Worm (Caenorhabditis elegans) whole organism, L2 larva: ENCODE measurements around the gene Y22D7AL.4.

Experiments
- C34F6.9 ChIP-seq: fragments of 150-350 bp; optimal IDR thresholded peaks from 2 replicates; lab custom pipeline; 2014; ENCODE audit warnings: missing biosample characterization, missing genetic modification characterization
- F13H6.1 ChIP-seq: sonication (generic microtip); optimal IDR thresholded peaks from 2 replicates; lab custom pipeline; 2016; ENCODE audit warnings: missing genetic modification characterization, missing compliant biosample characterization
- Y55F3AM.14 ChIP-seq: fragments of 200-800 bp; sonication (Bioruptor generic); optimal IDR thresholded peaks from 2 replicates; lab custom pipeline; 2018; ENCODE audit warnings: mild to moderate bottlenecking, missing genetic modification characterization, missing compliant biosample characterization
- ZK546.5 ChIP-seq: sonication (generic microtip); optimal IDR thresholded peaks from 2 replicates; lab custom pipeline; 2017; ENCODE audit warnings: missing biosample characterization, missing genetic modification characterization
- alr-1 ChIP-seq: fragments of 150-350 bp; optimal IDR thresholded peaks from 2 replicates; lab custom pipeline; 2014; ENCODE audit warnings: missing biosample characterization, missing genetic modification characterization
- aly-2 ChIP-seq: fragments of 150-350 bp; optimal IDR thresholded peaks from 2 replicates; lab custom pipeline; 2014; ENCODE audit warnings: missing biosample characterization, missing genetic modification characterization
- ama-1 ChIP-seq: fragments of 150-350 bp; optimal IDR thresholded peaks from 2 replicates; lab custom pipeline; 2018; ENCODE audit warnings: inconsistent platforms
- blmp-1 ChIP-seq: sonication (generic microtip); optimal IDR thresholded peaks from 2 replicates; lab custom pipeline; 2017; ENCODE audit warnings: missing genetic modification characterization, mild to moderate bottlenecking, missing compliant biosample characterization, antibody characterized with exemption, moderate library complexity; ENCODE audit not compliant: insufficient read depth
- ceh-16 ChIP-seq: fragments of 150-350 bp; optimal IDR thresholded peaks from 2 replicates; lab custom pipeline; 2014; ENCODE audit warnings: missing biosample characterization, missing genetic modification characterization
- crh-2 ChIP-seq: sonication (generic microtip); optimal IDR thresholded peaks from 2 replicates; lab custom pipeline; 2017; ENCODE audit warnings: missing biosample characterization, missing genetic modification characterization
- dmd-4 ChIP-seq: sonication (generic microtip); optimal IDR thresholded peaks from 2 replicates; lab custom pipeline; 2017; ENCODE audit warnings: missing biosample characterization, missing genetic modification characterization
- egl-27 ChIP-seq: sonication (generic microtip); optimal IDR thresholded peaks from 3 replicates; lab custom pipeline; 2017; ENCODE audit warnings: missing biosample characterization, missing genetic modification reagents, missing genetic modification characterization
- elt-1 ChIP-seq: fragments of 150-350 bp; optimal IDR thresholded peaks from 2 replicates; lab custom pipeline; 2014; ENCODE audit warnings: missing biosample characterization, missing genetic modification characterization
- elt-3 ChIP-seq: sonication (generic microtip); optimal IDR thresholded peaks from 2 replicates; lab custom pipeline; 2017; ENCODE audit warnings: missing biosample characterization, missing genetic modification characterization
- fos-1 ChIP-seq: fragments of 150-350 bp; optimal IDR thresholded peaks from 2 replicates; lab custom pipeline; 2014; ENCODE audit warnings: missing biosample characterization, missing genetic modification characterization
- gmeb-1 ChIP-seq: fragments of 150-350 bp; optimal IDR thresholded peaks from 2 replicates; lab custom pipeline; 2014; ENCODE audit warnings: missing biosample characterization, missing genetic modification characterization
- lin-11 ChIP-seq: fragments of 150-350 bp; sonication (generic microtip); optimal IDR thresholded peaks from 2 replicates; lab custom pipeline; 2014; ENCODE audit warnings: missing biosample characterization, missing genetic modification characterization, inconsistent platforms, mixed read lengths
- lin-13 ChIP-seq: fragments of 150-350 bp; optimal IDR thresholded peaks from 2 replicates; lab custom pipeline; 2014; ENCODE audit warnings: missing biosample characterization, missing genetic modification reagents, missing genetic modification characterization
- lin-39 ChIP-seq: fragments of 150-350 bp; optimal IDR thresholded peaks from 2 replicates; lab custom pipeline; 2014; ENCODE audit warnings: missing biosample characterization, missing genetic modification reagents, missing genetic modification characterization
- mab-5 ChIP-seq: fragments of 150-350 bp; optimal IDR thresholded peaks from 2 replicates; lab custom pipeline; 2014; ENCODE audit warnings: missing biosample characterization, missing genetic modification characterization
- mbf-1 ChIP-seq: sonication (generic microtip); optimal IDR thresholded peaks from 2 replicates; lab custom pipeline; 2017; ENCODE audit warnings: missing biosample characterization, missing genetic modification characterization
- nhr-10 ChIP-seq: sonication (generic microtip); optimal IDR thresholded peaks from 2 replicates; lab custom pipeline; 2017; ENCODE audit warnings: missing biosample characterization, missing genetic modification characterization
- nhr-11 ChIP-seq: fragments of 150-350 bp; optimal IDR thresholded peaks from 2 replicates; lab custom pipeline; 2014; ENCODE audit warnings: missing biosample characterization, missing genetic modification characterization
- nhr-12 ChIP-seq: fragments of 150-350 bp; optimal IDR thresholded peaks from 2 replicates; lab custom pipeline; 2014; ENCODE audit warnings: missing biosample characterization, missing genetic modification characterization
- nhr-129 ChIP-seq: fragments of 150-350 bp; optimal IDR thresholded peaks from 2 replicates; lab custom pipeline; 2014; ENCODE audit warnings: missing biosample characterization, missing genetic modification characterization
- nhr-21 ChIP-seq: fragments of 150-350 bp; optimal IDR thresholded peaks from 2 replicates; lab custom pipeline; 2014; ENCODE audit warnings: missing biosample characterization, missing genetic modification characterization
- nhr-23 ChIP-seq: fragments of 150-350 bp; optimal IDR thresholded peaks from 2 replicates; lab custom pipeline; 2014; ENCODE audit warnings: missing biosample characterization, missing genetic modification reagents, missing genetic modification characterization
- nhr-237 ChIP-seq: fragments of 150-350 bp; optimal IDR thresholded peaks from 2 replicates; lab custom pipeline; 2014; ENCODE audit warnings: missing biosample characterization, missing genetic modification characterization
- nhr-6 ChIP-seq: fragments of 150-350 bp; optimal IDR thresholded peaks from 2 replicates; lab custom pipeline; 2014; ENCODE audit warnings: missing biosample characterization, missing genetic modification characterization
- nhr-77 ChIP-seq: fragments of 150-350 bp; optimal IDR thresholded peaks from 2 replicates; lab custom pipeline; 2014; ENCODE audit warnings: missing biosample characterization, missing genetic modification characterization
- peb-1 ChIP-seq: fragments of 150-350 bp; optimal IDR thresholded peaks from 2 replicates; lab custom pipeline; 2014; ENCODE audit warnings: missing biosample characterization, missing genetic modification characterization
- sem-4 ChIP-seq: fragments of 150-350 bp; optimal IDR thresholded peaks from 2 replicates; lab custom pipeline; 2014; ENCODE audit warnings: missing biosample characterization, missing genetic modification reagents, missing genetic modification characterization
- skn-1 ChIP-seq: sonication (generic microtip); optimal IDR thresholded peaks from 2 replicates; lab custom pipeline; 2017; ENCODE audit warnings: missing biosample characterization, missing genetic modification characterization
- sma-9 ChIP-seq, 2 experiments: fragments of 150-350 bp in 1 of 2; sonication (generic microtip) in 1 of 2; optimal IDR thresholded peaks; 2 replicates each; lab custom pipeline; 2014 to 2016; ENCODE audit warnings: missing genetic modification characterization in 2 of 2, mild to moderate bottlenecking in 1 of 2, missing biosample characterization in 1 of 2, missing compliant biosample characterization in 1 of 2, missing genetic modification reagents in 1 of 2, moderate library complexity in 1 of 2
- snpc-4 ChIP-seq: fragments of 150-350 bp; optimal IDR thresholded peaks from 2 replicates; lab custom pipeline; 2014; ENCODE audit warnings: missing biosample characterization, missing genetic modification characterization
- unc-62 ChIP-seq: fragments of 150-350 bp; optimal IDR thresholded peaks from 2 replicates; lab custom pipeline; 2014; ENCODE audit warnings: missing biosample characterization, missing genetic modification reagents, missing genetic modification characterization
- zag-1 ChIP-seq: fragments of 150-350 bp; optimal IDR thresholded peaks from 2 replicates; lab custom pipeline; 2014; ENCODE audit warnings: missing biosample characterization, missing genetic modification characterization
- ztf-1 ChIP-seq: fragments of 200-800 bp; sonication (Bioruptor generic); conservative IDR thresholded peaks from 2 replicates; pipeline ENCODE4 v1.3.6; 2022; ENCODE audit warnings: missing genetic modification characterization, missing compliant biosample characterization
- ztf-11 ChIP-seq: sonication (generic microtip); optimal IDR thresholded peaks from 2 replicates; lab custom pipeline; 2017; ENCODE audit warnings: missing biosample characterization, missing genetic modification characterization
- ztf-4 ChIP-seq: fragments of 150-350 bp; optimal IDR thresholded peaks from 2 replicates; lab custom pipeline; 2014; ENCODE audit warnings: missing biosample characterization, missing genetic modification characterization

The Y22D7AL.4 gene

DNA sequence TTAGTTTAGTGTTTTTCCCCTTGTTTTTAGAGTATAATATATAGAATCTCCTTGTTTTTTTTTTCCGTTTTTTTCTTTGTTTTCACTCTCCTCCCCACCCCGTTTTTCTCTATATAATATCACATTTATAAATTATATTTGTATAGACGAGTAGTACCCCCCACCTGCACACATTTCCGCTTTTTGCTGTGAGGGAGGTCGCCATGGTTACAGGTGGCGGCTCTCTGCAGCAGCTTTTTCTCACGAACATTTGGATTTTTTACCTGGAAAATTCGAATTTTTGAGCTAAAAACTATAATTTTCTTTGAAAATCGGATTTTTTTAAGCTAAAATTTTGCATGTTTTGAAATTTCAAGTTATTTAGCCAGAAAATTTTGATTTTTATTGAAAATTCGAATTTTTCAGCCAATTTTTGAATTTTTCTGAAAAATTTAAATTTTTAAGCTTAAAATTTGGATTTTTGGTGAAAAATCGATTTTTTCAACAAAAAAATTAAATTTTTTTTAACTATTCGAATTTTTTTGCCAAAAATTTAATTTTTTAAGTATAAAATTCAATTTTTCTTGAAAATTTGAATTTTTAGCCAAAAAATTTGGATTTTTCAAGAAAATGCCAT lies 664 bp upstream of the Y22D7AL.4 start:
- TF ChIP-seq ztf-4 (tag; lab: Kevin White, UChicago) (peak; percentile 38), nhr-129 (tag; lab: Kevin White, UChicago) (no peak)

DNA sequence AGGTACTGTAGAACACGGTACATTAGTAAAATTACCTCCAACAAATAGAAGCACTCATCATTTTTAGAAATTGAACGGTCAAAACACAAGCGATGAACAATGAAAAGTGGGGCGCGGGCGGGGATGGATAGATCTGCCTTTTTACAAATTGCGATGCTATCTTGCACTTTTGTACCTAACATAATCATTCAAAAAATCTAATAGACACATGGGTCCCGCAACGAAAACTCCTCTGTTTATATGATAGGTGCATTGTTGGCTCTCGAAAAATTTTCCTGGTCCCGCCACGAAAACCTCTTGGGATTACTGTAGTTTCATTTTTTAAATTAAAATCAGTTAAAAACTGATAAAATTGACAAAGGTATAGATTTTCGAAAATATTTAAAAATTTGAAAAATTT lies 7.8 kb downstream of the Y22D7AL.4 start, which contains the start of gene Y22D7AL.11:
Gene Y22D7AL.11 (minus strand): TSS at position 101 of the 400 bp plus-strand sequence.
- TF ChIP-seq crh-2 (tag; lab: Kevin White, UChicago) (no peak), skn-1 (tag; lab: Kevin White, UChicago) (no peak), ZK546.5 (tag; lab: Kevin White, UChicago) (no peak), blmp-1 (tag; lab: Kevin White, UChicago) (no peak), mab-5 (no peak), nhr-12 (tag; lab: Kevin White, UChicago) (no peak), dmd-4 (tag; lab: Kevin White, UChicago) (no peak)

DNA sequence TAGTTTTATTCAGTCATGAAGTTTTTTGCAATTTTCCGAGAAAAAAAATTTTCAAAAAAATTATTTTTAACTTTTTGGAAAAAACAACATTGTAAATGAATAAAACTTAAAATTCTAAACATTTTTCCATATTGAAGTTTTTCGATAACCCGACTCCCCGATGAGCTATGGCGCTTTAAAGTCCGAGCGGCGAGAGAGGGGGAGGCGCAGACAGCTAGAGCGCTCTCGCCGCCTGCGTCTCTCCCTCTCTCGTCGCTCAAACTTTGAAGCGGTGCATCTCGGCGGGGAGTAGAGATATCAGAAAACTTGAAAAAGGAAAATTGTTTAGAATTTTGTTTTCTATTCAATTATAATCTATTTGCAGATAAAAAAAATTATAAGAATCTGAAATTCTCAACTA lies 11.9 kb downstream of the Y22D7AL.4 start:
- TF ChIP-seq dmd-4 (tag; lab: Kevin White, UChicago) (no peak), sem-4 (tag; lab: Kevin White, UChicago) (no peak), ztf-1 (GFP tag; lab: Robert Waterston, UW) (no peak), ama-1 (lab: Kevin White, UChicago) (no peak)

DNA sequence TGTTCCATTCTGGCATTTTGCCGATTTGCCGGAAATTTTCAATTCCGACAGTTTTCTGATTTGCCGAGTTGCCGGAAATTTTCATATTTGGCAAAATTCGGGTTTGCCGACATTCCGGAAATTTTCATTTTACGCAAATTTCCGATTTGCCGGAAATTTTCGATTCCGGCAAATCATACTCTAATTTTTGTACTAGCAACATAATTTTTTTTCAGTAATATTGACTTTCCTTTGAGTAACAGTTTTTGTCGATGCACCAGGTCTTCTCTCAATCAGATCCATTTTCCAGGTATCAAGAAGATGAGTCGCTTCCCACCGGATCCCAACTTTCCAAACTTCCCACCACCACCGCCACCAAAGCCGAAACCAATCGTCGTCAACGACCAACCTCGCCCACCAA lies 14.7 kb downstream of the Y22D7AL.4 start, which contains the start of gene Y22D7AL.3:
Gene Y22D7AL.3 (plus strand): TSS at position 301 of the 400 bp plus-strand sequence.
- TF ChIP-seq aly-2 = no peak
- no peak for TF ChIP-seq nhr-6 (tag; lab: Kevin White, UChicago)
- no peak for TF ChIP-seq nhr-10
- no peak for TF ChIP-seq nhr-11 (tag; lab: Kevin White, UChicago)
- TF ChIP-seq nhr-23 (tag; lab: Kevin White, UChicago) = no peak
- TF ChIP-seq peb-1 = no peak
- TF ChIP-seq ama-1 (lab: Kevin White, UChicago) = no peak
- TF ChIP-seq sem-4 (tag; lab: Kevin White, UChicago) = no peak
- no peak for TF ChIP-seq Y55F3AM.14 (GFP tag; lab: Kevin White, UChicago)
- no peak for TF ChIP-seq F13H6.1
- no peak for TF ChIP-seq elt-3 (tag; lab: Kevin White, UChicago)
- no peak for TF ChIP-seq egl-27 (tag; lab: Kevin White, UChicago)

DNA sequence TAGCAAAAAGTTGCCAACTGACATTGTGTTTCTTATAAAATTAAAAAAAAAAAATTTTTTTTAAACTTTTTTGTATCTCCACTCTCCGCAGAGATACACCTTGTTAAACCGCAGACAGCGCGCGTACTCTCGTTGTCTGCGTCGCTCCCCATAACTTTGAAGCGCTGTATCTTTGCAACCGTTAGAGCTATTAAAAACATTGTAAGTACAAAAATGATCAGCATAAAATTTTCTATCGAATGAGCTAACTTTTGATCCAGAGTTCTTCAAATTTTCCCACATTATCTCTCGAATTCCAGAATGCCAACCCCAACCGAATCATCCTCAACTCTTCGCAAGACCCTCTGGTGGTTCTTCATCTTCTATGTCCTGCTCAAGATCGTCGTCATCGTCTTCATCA lies 25.7 kb downstream of the Y22D7AL.4 start, which contains the start of gene Y22D7AL.1:
Gene Y22D7AL.1 (plus strand): TSS at position 301 of the 400 bp plus-strand sequence.
- no peak for TF ChIP-seq mab-5
- no peak for TF ChIP-seq ZK546.5 (tag; lab: Kevin White, UChicago)
- no peak for TF ChIP-seq skn-1 (tag; lab: Kevin White, UChicago)
- TF ChIP-seq unc-62 (GFP tag; lab: Kevin White, UChicago) = no peak
- no peak for TF ChIP-seq ztf-11 (tag; lab: Kevin White, UChicago)
- TF ChIP-seq C34F6.9 = no peak
- no peak for TF ChIP-seq nhr-77
- TF ChIP-seq nhr-11 (tag; lab: Kevin White, UChicago) = no peak
- TF ChIP-seq snpc-4 (tag; lab: Kevin White, UChicago) = no peak
- TF ChIP-seq nhr-21 (tag; lab: Kevin White, UChicago) = no peak
- no peak for TF ChIP-seq fos-1
- TF ChIP-seq lin-13 (GFP tag; lab: Kevin White, UChicago) = no peak
- TF ChIP-seq gmeb-1 (tag; lab: Kevin White, UChicago) = no peak
- no peak for TF ChIP-seq ama-1 (lab: Kevin White, UChicago)
- TF ChIP-seq ceh-16 (tag; lab: Kevin White, UChicago) = no peak
- no peak for TF ChIP-seq egl-27 (tag; lab: Kevin White, UChicago)
- no peak for TF ChIP-seq nhr-237 (tag; lab: Kevin White, UChicago)
- TF ChIP-seq ztf-4 (tag; lab: Kevin White, UChicago) = no peak

DNA sequence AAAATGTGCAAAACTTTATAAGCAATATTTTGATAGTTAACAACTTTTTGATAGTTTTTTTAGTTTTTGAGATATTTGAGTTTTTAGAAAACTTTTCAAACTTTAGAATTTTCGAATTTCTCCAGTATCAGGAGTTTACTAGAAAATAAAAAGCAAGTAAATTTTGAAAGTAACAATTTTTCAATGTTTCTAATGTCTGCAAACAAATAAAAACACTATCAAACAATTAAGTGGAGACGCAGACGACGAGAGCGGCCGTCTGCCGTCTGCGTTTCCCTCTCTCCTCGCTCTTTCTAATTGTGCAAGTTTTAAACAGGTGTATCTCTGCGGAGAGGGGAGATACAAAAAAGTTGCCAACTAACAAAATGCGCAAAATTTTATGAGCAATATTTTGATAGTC lies 26.5 kb downstream of the Y22D7AL.4 start:
- no peak for TF ChIP-seq nhr-6 (tag; lab: Kevin White, UChicago)
- TF ChIP-seq ztf-11 (tag; lab: Kevin White, UChicago) = no peak
- TF ChIP-seq dmd-4 (tag; lab: Kevin White, UChicago) = no peak
- no peak for TF ChIP-seq nhr-10
- no peak for TF ChIP-seq nhr-12 (tag; lab: Kevin White, UChicago)
- TF ChIP-seq Y55F3AM.14 (GFP tag; lab: Kevin White, UChicago) = no peak
- TF ChIP-seq nhr-129 (tag; lab: Kevin White, UChicago) = no peak
- no peak for TF ChIP-seq F13H6.1
- TF ChIP-seq alr-1 (tag; lab: Kevin White, UChicago) = no peak
- TF ChIP-seq zag-1 (tag; lab: Kevin White, UChicago) = no peak
- no peak for TF ChIP-seq lin-11
- no peak for TF ChIP-seq egl-27 (tag; lab: Kevin White, UChicago)
- TF ChIP-seq elt-1 (tag; lab: Kevin White, UChicago) = no peak
- no peak for TF ChIP-seq unc-62 (GFP tag; lab: Kevin White, UChicago)
- TF ChIP-seq lin-39 = no peak
- no peak for TF ChIP-seq skn-1 (tag; lab: Kevin White, UChicago)
- TF ChIP-seq mbf-1 = no peak
- no peak for TF ChIP-seq sma-9 (GFP tag; optimal IDR thresholded peaks at IDR 0.05; lab: Kevin White, UChicago)
- TF ChIP-seq sma-9 (tag; optimal IDR thresholded peaks at IDR 0.05; lab: Kevin White, UChicago) = no peak
